Worm (Caenorhabditis elegans): Measurements from ENCODE around the gene C15H7.4.
A peak's percentile ranks its signal among the peaks of the same experiment; 100 is the strongest.

Gene C15H7.4

DNA sequence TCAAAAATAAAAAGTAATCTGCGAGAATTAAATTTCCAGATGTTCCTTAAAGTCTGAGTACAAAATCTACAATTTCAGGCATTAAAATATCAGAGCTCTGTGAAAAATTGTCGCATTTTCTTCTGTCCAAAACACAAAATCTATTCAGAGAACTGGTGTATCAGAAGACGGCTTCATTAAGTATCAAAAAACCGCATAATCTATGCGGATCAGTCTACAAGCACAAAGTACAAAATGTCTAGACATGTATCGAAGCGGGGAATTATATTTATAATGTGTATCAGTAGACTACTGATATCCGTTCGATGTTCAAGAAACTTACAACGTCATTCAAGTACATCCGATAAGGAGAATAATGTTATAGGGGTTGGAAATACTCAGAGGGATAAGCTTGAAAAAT, 13.8 kb upstream of the C15H7.4 start (continued):
- TF ChIP-seq hmg-1.1 (GFP tag; IDR thresholded peaks at IDR 0.05) (no peak), madf-5 (GFP tag; IDR thresholded peaks at IDR 0.05) (no peak)

ce11 chrIII:9667591-9668265, 12.0 kb upstream of the C15H7.4 start, which contains the start of gene C07A9.9:
C07A9.9 (minus strand) TSS chrIII:9667641.
- no peak for TF ChIP-seq Y5F2A.4 (GFP tag; optimal IDR thresholded peaks at IDR 0.05)
- no peak; the same call in 1 of the 2 replicates for TF ChIP-seq nhr-41 (GFP tag; IDR thresholded peaks at IDR 0.05)
- TF ChIP-seq nhr-102 (tag; optimal IDR thresholded peaks at IDR 0.05), result peak; percentile 52
- TF ChIP-seq spr-3 (GFP tag; optimal IDR thresholded peaks at IDR 0.05), result no peak
- TF ChIP-seq hif-1 (tag; optimal IDR thresholded peaks at IDR 0.05), result peak in 1 of 2 experiments; percentile 73
- TF ChIP-seq nhr-11 (tag; optimal IDR thresholded peaks at IDR 0.05), result peak; percentile 59
- TF ChIP-seq ceh-62 (tag; optimal IDR thresholded peaks at IDR 0.05), result no peak
- TF ChIP-seq pha-4 (GFP tag; IDR thresholded peaks at IDR 0.05), result peak; percentile 60; the same call in 1 of the 2 replicates
- no peak for TF ChIP-seq pha-4 (tag; optimal IDR thresholded peaks at IDR 0.05)
- TF ChIP-seq nhr-42 (GFP tag; IDR thresholded peaks at IDR 0.05), result 0 out of 2 replicates have a peak, but pooled peaks have one; percentile 41
- TF ChIP-seq nhr-111 (GFP tag; optimal IDR thresholded peaks at IDR 0.05), result no peak
- TF ChIP-seq F26F4.8 (GFP tag; conservative IDR thresholded peaks at IDR 0.05), result no peak
- TF ChIP-seq F44E2.7 (GFP tag; IDR thresholded peaks at IDR 0.05), result no peak
- no peak for TF ChIP-seq ZK337.2 (GFP tag; IDR thresholded peaks at IDR 0.05)
- peak; percentile 36 for TF ChIP-seq dpl-1 (GFP tag; optimal IDR thresholded peaks at IDR 0.05)
- no peak for TF ChIP-seq fos-1 (tag; optimal IDR thresholded peaks at IDR 0.05)
- peak; percentile 83 for TF ChIP-seq ceh-20 (GFP tag; IDR thresholded peaks at IDR 0.05)
- TF ChIP-seq mdl-1 (tag; optimal IDR thresholded peaks at IDR 0.05), result peak; percentile 69 to 83
- no peak for TF ChIP-seq daf-8 (GFP tag; IDR thresholded peaks at IDR 0.05)
- TF ChIP-seq nhr-10 (tag; optimal IDR thresholded peaks at IDR 0.05), result no peak
- TF ChIP-seq hlh-11 (tag; optimal IDR thresholded peaks at IDR 0.05), result peak; percentile 93
- TF ChIP-seq hmg-1.1 (GFP tag; IDR thresholded peaks at IDR 0.05), result peak; percentile 72
- no peak for TF ChIP-seq snpc-4 (tag; optimal IDR thresholded peaks at IDR 0.05)
- peak; percentile 65 for TF ChIP-seq nhr-6 (tag; optimal IDR thresholded peaks at IDR 0.05)
- TF ChIP-seq nhr-48 (tag; optimal IDR thresholded peaks at IDR 0.05), result peak; percentile 80
- peak; percentile 76 for TF ChIP-seq egl-43 (GFP tag; IDR thresholded peaks at IDR 0.05)
- no peak; the same call in 1 of the 2 replicates for TF ChIP-seq vab-7 (GFP tag; IDR thresholded peaks at IDR 0.05)
- no peak for TF ChIP-seq Y105C5A.15 (GFP tag; IDR thresholded peaks at IDR 0.05)
- TF ChIP-seq lim-7 (GFP tag; IDR thresholded peaks at IDR 0.05), result no peak
- TF ChIP-seq lsy-2 (tag; optimal IDR thresholded peaks at IDR 0.05), result peak; percentile 44 to 64
- TF ChIP-seq tra-1 (GFP tag; IDR thresholded peaks at IDR 0.05), result no peak
- peak; percentile 15 for TF ChIP-seq ceh-32 (tag; optimal IDR thresholded peaks at IDR 0.05; ENCODE audit: poor library complexity)
- no peak for TF ChIP-seq ZK546.5 (tag; optimal IDR thresholded peaks at IDR 0.05)
- TF ChIP-seq ama-1 (optimal IDR thresholded peaks at IDR 0.05), result no peak
- peak; percentile 11 for TF ChIP-seq lin-13 (GFP tag; optimal IDR thresholded peaks at IDR 0.05)
- no peak for TF ChIP-seq ceh-44 (GFP tag; IDR thresholded peaks at IDR 0.05)
- no peak for TF ChIP-seq lir-3 (tag; optimal IDR thresholded peaks at IDR 0.05)
- peak; percentile 54 for TF ChIP-seq lin-38 (GFP tag; IDR thresholded peaks at IDR 0.05)
- TF ChIP-seq zip-11 (GFP tag; IDR thresholded peaks at IDR 0.05), result no peak
- no peak for TF ChIP-seq lin-29 (GFP tag; IDR thresholded peaks at IDR 0.05)
- peak; percentile 1 for TF ChIP-seq zag-1 (tag; optimal IDR thresholded peaks at IDR 0.05)
- peak in 1 of 2 experiments; percentile 35 for TF ChIP-seq daf-16 (GFP tag; optimal IDR thresholded peaks at IDR 0.05)
- TF ChIP-seq daf-16 (tag; optimal IDR thresholded peaks at IDR 0.05), result peak; percentile 85
- no peak for TF ChIP-seq mdt-29 (GFP tag; IDR thresholded peaks at IDR 0.05)
- no peak for TF ChIP-seq F10B5.3 (tag; optimal IDR thresholded peaks at IDR 0.05)
- TF ChIP-seq saeg-2 (GFP tag; IDR thresholded peaks at IDR 0.05), result no peak
- peak; percentile 75 for TF ChIP-seq nhr-28 (tag; optimal IDR thresholded peaks at IDR 0.05)
- TF ChIP-seq egl-27 (tag; optimal IDR thresholded peaks at IDR 0.05), result no peak

All from whole organism, L4 larva.